Fruit fly (Drosophila melanogaster) whole organism, embryonic: Measurements from ENCODE around the gene CG13605.
A peak's percentile ranks its signal among the peaks of the same experiment; 100 is the strongest.

Experiments used
- Asciz ChIP-seq: fragments of 200-800 bp; sonication (Bioruptor generic); optimal IDR thresholded peaks from 2 replicates; lab custom pipeline; 2017; ENCODE audit warnings: missing biosample characterization, mild to moderate bottlenecking, missing genetic modification characterization, missing genetic modification reagents
- Atf3 ChIP-seq: fragments of 200-800 bp; sonication (Bioruptor generic); optimal IDR thresholded peaks from 3 replicates; lab custom pipeline; 2016; ENCODE audit warnings: missing biosample characterization, missing genetic modification characterization
- Blimp-1 ChIP-seq: fragments of 200-800 bp; sonication (Bioruptor generic); optimal IDR thresholded peaks from 3 replicates; lab custom pipeline; 2018; ENCODE audit warnings: missing biosample characterization, missing genetic modification characterization, mild to moderate bottlenecking, moderate library complexity, missing genetic modification reagents
- CG11560 ChIP-seq: fragments of 200-800 bp; sonication (Bioruptor generic); IDR thresholded peaks from 3 replicates; pipeline ENCODE4 v1.3.6; 2022; ENCODE audit warnings: missing biosample characterization, missing genetic modification characterization
- CG12942 ChIP-seq: fragments of 200-800 bp; sonication (Bioruptor generic); optimal IDR thresholded peaks from 3 replicates; lab custom pipeline; 2016; ENCODE audit warnings: missing biosample characterization, missing genetic modification characterization
- CG13424 ChIP-seq: fragments of 200-800 bp; sonication (Bioruptor generic); optimal IDR thresholded peaks from 2 replicates; lab custom pipeline; 2019; ENCODE audit warnings: missing biosample characterization, mild to moderate bottlenecking, missing genetic modification characterization, moderate library complexity
- CG13894 ChIP-seq: fragments of 200-800 bp; sonication (Bioruptor generic); optimal IDR thresholded peaks from 3 replicates; lab custom pipeline; 2018; ENCODE audit warnings: missing biosample characterization, mild to moderate bottlenecking, missing genetic modification characterization, moderate library complexity
- CG14667 ChIP-seq: fragments of 200-800 bp; sonication (Bioruptor generic); IDR thresholded peaks from 2 replicates; pipeline ENCODE4 v1.3.6; 2022; ENCODE audit warnings: missing biosample characterization, missing genetic modification characterization
- CG15269 ChIP-seq: fragments of 200-800 bp; sonication (Bioruptor generic); optimal IDR thresholded peaks from 2 replicates; lab custom pipeline; 2018; ENCODE audit warnings: missing biosample characterization, mild to moderate bottlenecking, missing genetic modification characterization, moderate library complexity
- CG15514 ChIP-seq: fragments of 200-800 bp; sonication (Bioruptor generic); optimal IDR thresholded peaks from 3 replicates; lab custom pipeline; 2017; ENCODE audit warnings: missing biosample characterization, missing genetic modification characterization, mild to moderate bottlenecking, moderate library complexity, missing genetic modification reagents
- CG18011 ChIP-seq: fragments of 200-800 bp; sonication (Bioruptor generic); optimal IDR thresholded peaks from 2 replicates; lab custom pipeline; 2017; ENCODE audit warnings: missing biosample characterization, missing genetic modification characterization, mild to moderate bottlenecking, moderate library complexity, missing genotype
- CG18764 ChIP-seq: fragments of 200-800 bp; sonication (Bioruptor generic); optimal IDR thresholded peaks from 3 replicates; lab custom pipeline; 2016; ENCODE audit warnings: missing biosample characterization, missing genetic modification characterization
- CG3281 ChIP-seq: fragments of 200-800 bp; sonication (Bioruptor generic); optimal IDR thresholded peaks from 3 replicates; lab custom pipeline; 2017; ENCODE audit warnings: missing biosample characterization, mild to moderate bottlenecking, missing genetic modification characterization
- CG3995 ChIP-seq: fragments of 200-800 bp; sonication (Bioruptor generic); optimal IDR thresholded peaks from 3 replicates; lab custom pipeline; 2016; ENCODE audit warnings: missing biosample characterization, missing genetic modification characterization
- CG5245 ChIP-seq: fragments of 200-800 bp; sonication (Bioruptor generic); optimal IDR thresholded peaks from 3 replicates; lab custom pipeline; 2016; ENCODE audit warnings: missing biosample characterization, missing genetic modification characterization
- CG6683 ChIP-seq: fragments of 200-800 bp; sonication (Bioruptor generic); optimal IDR thresholded peaks from 2 replicates; lab custom pipeline; 2017; ENCODE audit warnings: missing biosample characterization, mild to moderate bottlenecking, missing genetic modification characterization, missing genetic modification reagents
- CG7556 ChIP-seq: fragments of 200-800 bp; sonication (Bioruptor generic); optimal IDR thresholded peaks from 2 replicates; lab custom pipeline; 2017; ENCODE audit warnings: missing biosample characterization, mild to moderate bottlenecking, missing genetic modification characterization
- CG9727 ChIP-seq: fragments of 200-800 bp; sonication (Bioruptor generic); optimal IDR thresholded peaks from 3 replicates; lab custom pipeline; 2017; ENCODE audit warnings: missing biosample characterization, mild to moderate bottlenecking, missing genetic modification characterization
- CHES-1-like ChIP-seq: fragments of 200-800 bp; sonication (Bioruptor generic); optimal IDR thresholded peaks from 2 replicates; lab custom pipeline; 2016; ENCODE audit warnings: missing biosample characterization, missing genetic modification characterization
- Dbx ChIP-seq: fragments of 200-800 bp; sonication (Bioruptor generic); IDR thresholded peaks from 3 replicates; pipeline ENCODE4 v1.3.6; 2022; ENCODE audit warnings: missing biosample characterization, missing genetic modification characterization
- Fer3 ChIP-seq: fragments of 200-800 bp; sonication (Bioruptor generic); optimal IDR thresholded peaks from 2 replicates; lab custom pipeline; 2018; ENCODE audit warnings: missing biosample characterization, mild to moderate bottlenecking, missing genetic modification characterization, moderate library complexity
- H15 ChIP-seq: fragments of 200-800 bp; sonication (Bioruptor generic); IDR thresholded peaks from 3 replicates; pipeline ENCODE4 v1.3.6; 2022; ENCODE audit warnings: missing biosample characterization, missing genetic modification characterization
- HLH4C ChIP-seq: fragments of 200-800 bp; sonication (Bioruptor generic); IDR thresholded peaks from 3 replicates; pipeline ENCODE4 v1.3.6; 2022; ENCODE audit warnings: missing biosample characterization, missing genetic modification characterization; ENCODE audit not compliant: partially characterized antibody
- Hr51 ChIP-seq, 2 experiments: fragments of 200-800 bp; sonication (Bioruptor generic); optimal IDR thresholded peaks; 2 replicates in 1 of 2; 3 replicates in 1 of 2; lab custom pipeline; 2016 to 2018; ENCODE audit warnings: missing biosample characterization in 2 of 2, missing genetic modification characterization in 2 of 2, mild to moderate bottlenecking in 1 of 2, moderate library complexity in 1 of 2
- Mad ChIP-seq: fragments of 200-800 bp; sonication (Bioruptor generic); optimal IDR thresholded peaks from 2 replicates; lab custom pipeline; 2016; ENCODE audit warnings: missing biosample characterization, missing genetic modification characterization
- Med ChIP-seq: fragments of 200-800 bp; sonication (Bioruptor generic); peaks from one replicate; lab custom pipeline; 2016; ENCODE audit warnings: missing biosample characterization, missing genetic modification characterization, mild to moderate bottlenecking, inconsistent platforms, moderate library complexity
- Nf-YA ChIP-seq: fragments of 200-800 bp; sonication (Bioruptor generic); IDR thresholded peaks from 2 replicates; pipeline ENCODE4 v1.3.6; 2022; ENCODE audit warnings: missing biosample characterization, missing genetic modification characterization
- NfI ChIP-seq: fragments of 200-800 bp; sonication (Bioruptor generic); optimal IDR thresholded peaks from 3 replicates; lab custom pipeline; 2018; ENCODE audit warnings: missing biosample characterization, mild to moderate bottlenecking, missing genetic modification characterization, moderate library complexity
- PHDP ChIP-seq: fragments of 200-800 bp; sonication (Bioruptor generic); optimal IDR thresholded peaks from 3 replicates; lab custom pipeline; 2018; ENCODE audit warnings: missing biosample characterization, mild to moderate bottlenecking, missing genetic modification characterization, moderate library complexity
- Pdp1 ChIP-seq, 2 experiments: fragments of 200-800 bp; sonication (Bioruptor generic); optimal IDR thresholded peaks; 3 replicates each; lab custom pipeline; 2016; ENCODE audit warnings: missing biosample characterization in 2 of 2, missing genetic modification characterization in 2 of 2, mild to moderate bottlenecking in 1 of 2, moderate library complexity in 1 of 2
- TFAM ChIP-seq: fragments of 200-800 bp; sonication (Bioruptor generic); optimal IDR thresholded peaks from 2 replicates; lab custom pipeline; 2017; ENCODE audit warnings: missing biosample characterization, missing genetic modification characterization, inconsistent platforms
- al ChIP-seq: fragments of 200-800 bp; sonication (Bioruptor generic); IDR thresholded peaks from 2 replicates; pipeline ENCODE4 v1.3.6; 2022; ENCODE audit warnings: missing biosample characterization, missing genetic modification characterization
- ap ChIP-seq: fragments of 200-800 bp; sonication (Bioruptor generic); IDR thresholded peaks from 2 replicates; pipeline ENCODE4 v1.3.6; 2022; ENCODE audit warnings: missing biosample characterization, missing genetic modification characterization
- ci ChIP-seq: fragments of 200-800 bp; sonication (Bioruptor generic); IDR thresholded peaks from 3 replicates; pipeline ENCODE4 v1.3.6; 2022; ENCODE audit warnings: missing biosample characterization, missing genetic modification characterization
- crol ChIP-seq: fragments of 200-800 bp; sonication (Bioruptor generic); IDR thresholded peaks from 2 replicates; pipeline ENCODE4 v1.3.6; 2022; ENCODE audit warnings: missing biosample characterization, missing genetic modification characterization
- cwo ChIP-seq: fragments of 200-800 bp; sonication (Bioruptor generic); optimal IDR thresholded peaks from 3 replicates; lab custom pipeline; 2017; ENCODE audit warnings: missing biosample characterization, missing genetic modification characterization, mild to moderate bottlenecking, moderate library complexity, missing genetic modification reagents
- dysf ChIP-seq: fragments of 200-800 bp; sonication (Bioruptor generic); IDR thresholded peaks from 3 replicates; pipeline ENCODE4 v1.3.6; 2022; ENCODE audit warnings: missing biosample characterization, missing genetic modification characterization
- eve ChIP-seq, 2 experiments: fragments of >200 bp; optimal IDR thresholded peaks; 2 replicates each; lab custom pipeline; 2017; ENCODE audit warnings: missing biosample characterization in 2 of 2, missing genetic modification characterization in 2 of 2
- hb ChIP-seq: fragments of 200-800 bp; sonication (Bioruptor generic); IDR thresholded peaks from 3 replicates; pipeline ENCODE4 v1.3.6; 2022; ENCODE audit warnings: missing biosample characterization, missing genetic modification characterization; ENCODE audit not compliant: partially characterized antibody
- klu ChIP-seq: fragments of 200-800 bp; sonication (Bioruptor generic); IDR thresholded peaks from 2 replicates; pipeline ENCODE4 v1.3.6; 2022; ENCODE audit warnings: missing biosample characterization, missing genetic modification characterization
- org-1 ChIP-seq: fragments of 200-800 bp; sonication (Bioruptor generic); optimal IDR thresholded peaks from 2 replicates; lab custom pipeline; 2017; ENCODE audit warnings: missing biosample characterization, missing genetic modification characterization
- ranshi ChIP-seq: fragments of 200-800 bp; sonication (Bioruptor generic); IDR thresholded peaks from 2 replicates; pipeline ENCODE4 v1.3.6; 2022; ENCODE audit warnings: missing biosample characterization, missing genetic modification characterization
- row ChIP-seq: fragments of 200-800 bp; sonication (Bioruptor generic); IDR thresholded peaks from 3 replicates; pipeline ENCODE4 v1.3.6; 2022; ENCODE audit warnings: missing biosample characterization, missing genetic modification characterization
- sc ChIP-seq, 3 experiments: fragments of >200 bp in 2 of 3; fragments of 200-800 bp in 1 of 3; sonication (Bioruptor generic) in 1 of 3; optimal IDR thresholded peaks; 2 replicates in 2 of 3; 3 replicates in 1 of 3; lab custom pipeline; 2017; ENCODE audit warnings: mild to moderate bottlenecking in 1 of 3, missing biosample characterization in 1 of 3, missing genetic modification characterization in 1 of 3, missing genetic modification reagents in 1 of 3
- sens ChIP-seq: fragments of 200-800 bp; sonication (Bioruptor generic); peaks from one replicate; lab custom pipeline; 2016; ENCODE audit warnings: missing biosample characterization, missing genetic modification characterization
- sim ChIP-seq: fragments of 200-800 bp; sonication (Bioruptor generic); IDR thresholded peaks from 2 replicates; pipeline ENCODE4 v1.3.6; 2022; ENCODE audit warnings: missing biosample characterization, missing genetic modification characterization
- toy ChIP-seq: fragments of 200-800 bp; sonication (Bioruptor generic); IDR thresholded peaks from 2 replicates; pipeline ENCODE4 v1.3.6; 2022; ENCODE audit warnings: missing biosample characterization, missing genetic modification characterization
- tx ChIP-seq: fragments of 200-800 bp; sonication (Bioruptor generic); optimal IDR thresholded peaks from 2 replicates; lab custom pipeline; 2016; ENCODE audit warnings: missing biosample characterization, missing genetic modification characterization
- wor ChIP-seq: fragments of 200-800 bp; sonication (Bioruptor generic); IDR thresholded peaks from 2 replicates; pipeline ENCODE4 v1.3.6; 2022; ENCODE audit warnings: missing biosample characterization, missing genetic modification characterization
- zf30C ChIP-seq: fragments of 200-800 bp; sonication (Bioruptor generic); optimal IDR thresholded peaks from 3 replicates; lab custom pipeline; 2018; ENCODE audit warnings: missing biosample characterization, mild to moderate bottlenecking, missing genetic modification characterization
- zfh2 ChIP-seq: fragments of 200-800 bp; sonication (Bioruptor generic); optimal IDR thresholded peaks from 2 replicates; lab custom pipeline; 2016; ENCODE audit warnings: missing biosample characterization, missing genetic modification characterization

Gene CG13605

DNA sequence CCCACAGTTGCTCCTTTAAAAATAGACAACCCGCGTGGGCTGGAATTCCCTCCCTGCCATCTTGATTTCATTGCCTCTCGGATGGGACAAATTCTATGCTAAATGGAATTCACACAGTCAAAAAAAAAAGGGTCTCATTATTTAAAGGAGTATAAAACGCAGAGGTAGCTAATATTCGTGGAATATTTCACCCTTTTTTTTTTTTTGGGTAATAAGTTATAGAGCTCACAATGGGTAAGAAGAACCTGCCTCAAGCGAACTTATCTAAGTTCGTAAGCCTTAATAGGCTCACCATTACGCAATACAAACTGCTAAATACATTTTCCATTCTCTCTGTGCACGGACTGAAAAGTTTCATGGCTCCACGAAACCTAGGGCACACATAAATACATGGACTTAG lies 38.5 kb downstream of the CG13605 start (continued):
- TF ChIP-seq ci (GFP tag; lab: Robert Waterston, UW): no peak
- no peak for TF ChIP-seq Atf3 (GFP tag; lab: Kevin White, UChicago)
- no peak for TF ChIP-seq tx (GFP tag; lab: Kevin White, UChicago)
- TF ChIP-seq klu (GFP tag; lab: Robert Waterston, UW): no peak
- peak; percentile 21 for TF ChIP-seq cwo (GFP tag; lab: Kevin White, UChicago)
- peak; percentile 40 for TF ChIP-seq Fer3 (tag; lab: Kevin White, UChicago)
- no peak for TF ChIP-seq CG18764 (GFP tag; lab: Kevin White, UChicago)
- no peak for TF ChIP-seq hb (GFP tag; lab: Robert Waterston, UW)
- peak; percentile 10 for TF ChIP-seq PHDP (tag; lab: Kevin White, UChicago)
- TF ChIP-seq Mad: no peak
- peak; percentile 19 for TF ChIP-seq CG15514 (GFP tag; lab: Kevin White, UChicago)
- peak; percentile 8 for TF ChIP-seq zf30C (GFP tag; lab: Kevin White, UChicago)
- TF ChIP-seq H15 (GFP tag; lab: Robert Waterston, UW): no peak
- no peak for TF ChIP-seq sc (optimal IDR thresholded peaks at IDR 0.05; lab: Kevin White, UChicago)
- TF ChIP-seq sc (GFP tag; optimal IDR thresholded peaks at IDR 0.05; lab: Kevin White, UChicago): no peak
- no peak for TF ChIP-seq eve (GFP tag; optimal IDR thresholded peaks at IDR 0.05; lab: Kevin White, UChicago)
- peak; percentile 26 for TF ChIP-seq NfI (GFP tag; lab: Kevin White, UChicago)
- no peak for TF ChIP-seq org-1 (GFP tag; lab: Kevin White, UChicago)
- no peak for TF ChIP-seq sim
- no peak for TF ChIP-seq CG6683
- 0 out of 2 replicates have a peak, but pooled peaks have one; percentile 30 for TF ChIP-seq ranshi
- no peak for TF ChIP-seq CG14667
- TF ChIP-seq toy: no peak
- no peak for TF ChIP-seq CG3995
- peak; percentile 34 for TF ChIP-seq CG7556 (GFP tag; lab: Kevin White, UChicago)
- TF ChIP-seq CG12942 (GFP tag; lab: Kevin White, UChicago): no peak
- TF ChIP-seq row (GFP tag; lab: Robert Waterston, UW): peak; percentile 54; the same call in 2 of the 3 replicates
- no peak for TF ChIP-seq Med (GFP tag; lab: Kevin White, UChicago)
- no peak for TF ChIP-seq CG18011 (GFP tag; lab: Kevin White, UChicago)
- TF ChIP-seq Pdp1 (GFP tag; optimal IDR thresholded peaks at IDR 0.05; lab: Kevin White, UChicago): peak in 1 of 2 experiments; percentile 13
- TF ChIP-seq CG9727: peak; percentile 2
- TF ChIP-seq crol (GFP tag; lab: Robert Waterston, UW): no peak
- TF ChIP-seq CG11560 (tag; lab: Robert Waterston, UW): no peak
- no peak for TF ChIP-seq Asciz (GFP tag; lab: Kevin White, UChicago)
- no peak for TF ChIP-seq wor (GFP tag; lab: Robert Waterston, UW)
- no peak for TF ChIP-seq CG5245
- TF ChIP-seq CG13894 (tag; lab: Kevin White, UChicago): peak; percentile 41
- no peak for TF ChIP-seq ap (GFP tag; lab: Robert Waterston, UW)
- TF ChIP-seq dysf (GFP tag; lab: Robert Waterston, UW): 0 out of 3 replicates have a peak, but pooled peaks have one; percentile 45
- no peak for TF ChIP-seq TFAM (GFP tag; lab: Kevin White, UChicago)
- TF ChIP-seq zfh2 (GFP tag; lab: Kevin White, UChicago): no peak
- peak in 1 of 2 experiments; percentile 27 for TF ChIP-seq Hr51 (GFP tag; optimal IDR thresholded peaks at IDR 0.05; lab: Kevin White, UChicago)
- TF ChIP-seq sens (GFP tag; lab: Kevin White, UChicago): peak; percentile 37
- peak; percentile 45 for TF ChIP-seq CG15269
- TF ChIP-seq CHES-1-like (GFP tag; lab: Kevin White, UChicago): no peak
- TF ChIP-seq Blimp-1 (GFP tag; lab: Kevin White, UChicago): no peak
- no peak for TF ChIP-seq Nf-YA (GFP tag; lab: Robert Waterston, UW)
- no peak for TF ChIP-seq HLH4C (GFP tag; lab: Robert Waterston, UW)
- TF ChIP-seq al (GFP tag; lab: Robert Waterston, UW): no peak
- TF ChIP-seq Dbx (GFP tag; lab: Robert Waterston, UW): peak; percentile 65; the same call in 2 of the 3 replicates
- no peak for TF ChIP-seq CG13424 (tag; lab: Kevin White, UChicago)
- TF ChIP-seq CG3281 (GFP tag; lab: Kevin White, UChicago): peak; percentile 40
